Worm (Caenorhabditis elegans): ENCODE results near the gene Y62H9A.1.

ce11 chrX:11878109-11878508, 2.8 kb downstream of the Y62H9A.1 start, which contains the start of gene Y62H9A.2:
- TF ChIP-seq daf-12 (tag; optimal IDR thresholded peaks at IDR 0.05) (no peak), tbx-2 (tag; optimal IDR thresholded peaks at IDR 0.05) (no peak), fkh-10 (GFP tag; optimal IDR thresholded peaks at IDR 0.05) (no peak), ZK546.5 (tag; optimal IDR thresholded peaks at IDR 0.05) (no peak)
